Worm (Caenorhabditis elegans): ENCODE data around the gene F59B1.2.

- TF ChIP-seq dao-5 (tag; optimal IDR thresholded peaks at IDR 0.05) (no peak), W03F9.2 (tag; optimal IDR thresholded peaks at IDR 0.05) (no peak), him-1 (tag; optimal IDR thresholded peaks at IDR 0.05) (no peak)
These were observed 6.7 kb downstream of the F59B1.2 start for ce11 chrV:3639873-3640272.
